Fruit fly (Drosophila melanogaster) whole organism, embryonic: ENCODE results near the gene CG12010.
A peak's percentile ranks its signal among the peaks of the same experiment; 100 is the strongest.

Experiments
- Atf3 ChIP-seq: fragments of 200-800 bp; sonication (Bioruptor generic); optimal IDR thresholded peaks from 3 replicates; lab custom pipeline; 2016; ENCODE audit warnings: missing biosample characterization, missing genetic modification characterization
- B-H2 ChIP-seq: fragments of 200-800 bp; sonication (Bioruptor generic); optimal IDR thresholded peaks from 2 replicates; lab custom pipeline; 2018; ENCODE audit warnings: missing biosample characterization, mild to moderate bottlenecking, missing genetic modification characterization
- Bteb2 ChIP-seq: fragments of 200-800 bp; sonication (Bioruptor generic); optimal IDR thresholded peaks from 2 replicates; lab custom pipeline; 2016; ENCODE audit warnings: missing biosample characterization, missing genetic modification characterization
- CG10147 ChIP-seq: fragments of 200-800 bp; sonication (Bioruptor generic); optimal IDR thresholded peaks from 2 replicates; lab custom pipeline; 2019; ENCODE audit warnings: missing biosample characterization, mild to moderate bottlenecking, missing genetic modification characterization, moderate library complexity
- CG10431 ChIP-seq: fragments of 200-800 bp; sonication (Bioruptor generic); optimal IDR thresholded peaks from 3 replicates; lab custom pipeline; 2018; ENCODE audit warnings: missing biosample characterization, mild to moderate bottlenecking, missing genetic modification characterization
- CG11085 ChIP-seq: fragments of 200-800 bp; sonication (Bioruptor generic); IDR thresholded peaks from 2 replicates; pipeline ENCODE4 v1.3.6; 2022; ENCODE audit warnings: missing biosample characterization, missing genetic modification characterization
- CG11093 ChIP-seq: fragments of 200-800 bp; sonication (Bioruptor generic); IDR thresholded peaks from 3 replicates; pipeline ENCODE4 v1.3.6; 2022; ENCODE audit warnings: missing biosample characterization, missing genetic modification characterization
- CG13424 ChIP-seq: fragments of 200-800 bp; sonication (Bioruptor generic); optimal IDR thresholded peaks from 2 replicates; lab custom pipeline; 2019; ENCODE audit warnings: missing biosample characterization, mild to moderate bottlenecking, missing genetic modification characterization, moderate library complexity
- CG15011 ChIP-seq: fragments of 200-800 bp; sonication (Bioruptor generic); optimal IDR thresholded peaks from 3 replicates; lab custom pipeline; 2018; ENCODE audit warnings: missing biosample characterization, mild to moderate bottlenecking, missing genetic modification characterization
- CG1603 ChIP-seq: fragments of 200-800 bp; sonication (Bioruptor generic); optimal IDR thresholded peaks from 2 replicates; lab custom pipeline; 2019; ENCODE audit warnings: missing biosample characterization, mild to moderate bottlenecking, missing genetic modification characterization, moderate library complexity
- CG16813 ChIP-seq: fragments of 200-800 bp; sonication (Bioruptor generic); IDR thresholded peaks from 3 replicates; pipeline ENCODE4 v1.3.6; 2022; ENCODE audit warnings: missing biosample characterization, missing genetic modification characterization; ENCODE audit not compliant: partially characterized antibody
- CG2120 ChIP-seq: fragments of 200-800 bp; sonication (Bioruptor generic); optimal IDR thresholded peaks from 3 replicates; lab custom pipeline; 2016; ENCODE audit warnings: missing biosample characterization, missing genetic modification characterization
- CG2875 ChIP-seq: fragments of 200-800 bp; sonication (Bioruptor generic); optimal IDR thresholded peaks from 2 replicates; lab custom pipeline; 2017; ENCODE audit warnings: missing biosample characterization, mild to moderate bottlenecking, missing genetic modification characterization, missing genetic modification reagents
- CG30431 ChIP-seq: fragments of 200-800 bp; sonication (Bioruptor generic); optimal IDR thresholded peaks from 2 replicates; lab custom pipeline; 2017; ENCODE audit warnings: missing biosample characterization, missing genetic modification characterization
- CG4328 ChIP-seq: fragments of 200-800 bp; sonication (Bioruptor generic); optimal IDR thresholded peaks from 3 replicates; lab custom pipeline; 2017; ENCODE audit warnings: missing biosample characterization, missing genetic modification reagents, missing genetic modification characterization
- CG43689 ChIP-seq: fragments of 200-800 bp; sonication (Bioruptor generic); IDR thresholded peaks from 2 replicates; pipeline ENCODE4 v1.3.6; 2022; ENCODE audit warnings: missing biosample characterization, missing genetic modification characterization
- CG4404 ChIP-seq: fragments of 200-800 bp; sonication (Bioruptor generic); IDR thresholded peaks from 2 replicates; pipeline ENCODE4 v1.3.6; 2022; ENCODE audit warnings: missing biosample characterization, missing genetic modification characterization
- CG8388 ChIP-seq: fragments of 200-800 bp; sonication (Bioruptor generic); optimal IDR thresholded peaks from 2 replicates; lab custom pipeline; 2019; ENCODE audit warnings: missing biosample characterization, mild to moderate bottlenecking, missing genetic modification characterization, moderate library complexity
- CG8765 ChIP-seq: fragments of 200-800 bp; sonication (Bioruptor generic); IDR thresholded peaks from 2 replicates; pipeline ENCODE4 v1.3.6; 2022; ENCODE audit warnings: missing biosample characterization, missing genetic modification characterization
- CG9797 ChIP-seq: fragments of 200-800 bp; sonication (Bioruptor generic); optimal IDR thresholded peaks from 3 replicates; lab custom pipeline; 2018; ENCODE audit warnings: missing biosample characterization, mild to moderate bottlenecking, missing genetic modification characterization
- CTCF ChIP-seq: fragments of 200-800 bp; sonication (Bioruptor generic); optimal IDR thresholded peaks from 2 replicates; lab custom pipeline; 2017; ENCODE audit warnings: missing biosample characterization, mild to moderate bottlenecking, missing genetic modification characterization, moderate library complexity
- CoRest ChIP-seq: fragments of 200-800 bp; sonication (Bioruptor generic); optimal IDR thresholded peaks from 3 replicates; lab custom pipeline; 2018; ENCODE audit warnings: missing biosample characterization, mild to moderate bottlenecking, missing genetic modification characterization, moderate library complexity
- Deaf1 ChIP-seq: fragments of 200-800 bp; optimal IDR thresholded peaks from 3 replicates; lab custom pipeline; 2019; ENCODE audit warnings: missing biosample characterization, mild to moderate bottlenecking, missing genetic modification characterization, moderate library complexity
- HLH3B ChIP-seq: fragments of 200-800 bp; sonication (Bioruptor generic); IDR thresholded peaks from 2 replicates; pipeline ENCODE4 v1.3.6; 2022; ENCODE audit warnings: missing biosample characterization, missing genetic modification characterization
- HmgD ChIP-seq: fragments of 200-800 bp; sonication (Bioruptor generic); optimal IDR thresholded peaks from 3 replicates; lab custom pipeline; 2016; ENCODE audit warnings: missing biosample characterization, missing genetic modification characterization
- MTF-1 ChIP-seq: fragments of 200-800 bp; sonication (Bioruptor generic); optimal IDR thresholded peaks from 2 replicates; lab custom pipeline; 2018; ENCODE audit warnings: missing biosample characterization, mild to moderate bottlenecking, missing genetic modification characterization, borderline replicate concordance
- Meics ChIP-seq: fragments of 200-800 bp; sonication (Bioruptor generic); optimal IDR thresholded peaks from 2 replicates; lab custom pipeline; 2017; ENCODE audit warnings: missing biosample characterization, mild to moderate bottlenecking, missing genetic modification characterization
- NfI ChIP-seq: fragments of 200-800 bp; sonication (Bioruptor generic); optimal IDR thresholded peaks from 3 replicates; lab custom pipeline; 2018; ENCODE audit warnings: missing biosample characterization, mild to moderate bottlenecking, missing genetic modification characterization, moderate library complexity
- Stat92E ChIP-seq, 3 experiments: fragments of >200 bp in 2 of 3; fragments of 200-800 bp in 1 of 3; sonication (Bioruptor generic) in 1 of 3; optimal IDR thresholded peaks; 2 replicates each; lab custom pipeline; 2017 to 2019; ENCODE audit warnings: missing biosample characterization in 3 of 3, missing genetic modification characterization in 3 of 3, mild to moderate bottlenecking in 1 of 3, moderate library complexity in 1 of 3
- aop ChIP-seq: fragments of 200-800 bp; sonication (Bioruptor generic); IDR thresholded peaks from 2 replicates; pipeline ENCODE4 v1.3.6; 2022; ENCODE audit warnings: missing biosample characterization, missing genetic modification characterization
- ap ChIP-seq: fragments of 200-800 bp; sonication (Bioruptor generic); IDR thresholded peaks from 2 replicates; pipeline ENCODE4 v1.3.6; 2022; ENCODE audit warnings: missing biosample characterization, missing genetic modification characterization
- ato ChIP-seq: fragments of 200-800 bp; sonication (Bioruptor generic); IDR thresholded peaks from 2 replicates; pipeline ENCODE4 v1.3.6; 2022; ENCODE audit warnings: missing biosample characterization, missing genetic modification characterization; ENCODE audit not compliant: partially characterized antibody
- bab2 ChIP-seq: fragments of 200-800 bp; sonication (Bioruptor generic); optimal IDR thresholded peaks from 2 replicates; lab custom pipeline; 2016; ENCODE audit warnings: missing biosample characterization, missing genetic modification characterization
- dmrt99B ChIP-seq: fragments of 200-800 bp; sonication (Bioruptor generic); optimal IDR thresholded peaks from 2 replicates; lab custom pipeline; 2018; ENCODE audit warnings: missing biosample characterization, mild to moderate bottlenecking, missing genetic modification characterization, moderate library complexity
- dysf ChIP-seq: fragments of 200-800 bp; sonication (Bioruptor generic); IDR thresholded peaks from 3 replicates; pipeline ENCODE4 v1.3.6; 2022; ENCODE audit warnings: missing biosample characterization, missing genetic modification characterization
- fd3F ChIP-seq: fragments of 200-800 bp; sonication (Bioruptor generic); optimal IDR thresholded peaks from 2 replicates; lab custom pipeline; 2018; ENCODE audit warnings: missing biosample characterization, mild to moderate bottlenecking, missing genetic modification characterization, moderate library complexity
- grau ChIP-seq: fragments of 200-800 bp; optimal IDR thresholded peaks from 3 replicates; lab custom pipeline; 2019; ENCODE audit warnings: missing biosample characterization, mild to moderate bottlenecking, missing genetic modification characterization, moderate library complexity
- gro ChIP-seq: fragments of 200-800 bp; sonication (Bioruptor generic); optimal IDR thresholded peaks from 2 replicates; lab custom pipeline; 2016; ENCODE audit warnings: missing biosample characterization, missing genetic modification characterization
- lmd ChIP-seq: fragments of 200-800 bp; sonication (Bioruptor generic); IDR thresholded peaks from 2 replicates; pipeline ENCODE4 v1.3.6; 2022; ENCODE audit warnings: missing biosample characterization, missing genetic modification characterization
- prd ChIP-seq, 3 experiments: fragments of >200 bp in 2 of 3; fragments of 200-800 bp in 1 of 3; sonication (Bioruptor generic) in 1 of 3; optimal IDR thresholded peaks in 2 of 3; IDR thresholded peaks in 1 of 3; 2 replicates in 2 of 3; 3 replicates in 1 of 3; pipeline versions ENCODE4 v1.3.6 to Lab custom; 2017 to 2022; ENCODE audit warnings: missing biosample characterization in 1 of 3, missing genetic modification characterization in 1 of 3
- pum ChIP-seq: fragments of 200-800 bp; sonication (Bioruptor generic); optimal IDR thresholded peaks from 2 replicates; lab custom pipeline; 2016; ENCODE audit warnings: missing biosample characterization, missing genetic modification characterization
- sc ChIP-seq, 3 experiments: fragments of >200 bp in 2 of 3; fragments of 200-800 bp in 1 of 3; sonication (Bioruptor generic) in 1 of 3; optimal IDR thresholded peaks; 2 replicates in 2 of 3; 3 replicates in 1 of 3; lab custom pipeline; 2017; ENCODE audit warnings: mild to moderate bottlenecking in 1 of 3, missing biosample characterization in 1 of 3, missing genetic modification characterization in 1 of 3, missing genetic modification reagents in 1 of 3
- sd ChIP-seq: fragments of 200-800 bp; sonication (Bioruptor generic); optimal IDR thresholded peaks from 3 replicates; lab custom pipeline; 2018; ENCODE audit warnings: missing biosample characterization, mild to moderate bottlenecking, missing genetic modification characterization, moderate library complexity
- stc ChIP-seq: fragments of 200-800 bp; sonication (Bioruptor generic); IDR thresholded peaks from 2 replicates; pipeline ENCODE4 v1.3.6; 2022; ENCODE audit warnings: missing biosample characterization, missing genetic modification characterization
- tin ChIP-seq: fragments of 200-800 bp; sonication (Bioruptor generic); optimal IDR thresholded peaks from 3 replicates; lab custom pipeline; 2016; ENCODE audit warnings: missing biosample characterization, missing genetic modification characterization
- tx ChIP-seq: fragments of 200-800 bp; sonication (Bioruptor generic); optimal IDR thresholded peaks from 2 replicates; lab custom pipeline; 2016; ENCODE audit warnings: missing biosample characterization, missing genetic modification characterization
- wek ChIP-seq: fragments of 200-800 bp; sonication (Bioruptor generic); optimal IDR thresholded peaks from 3 replicates; lab custom pipeline; 2018; ENCODE audit warnings: missing biosample characterization, mild to moderate bottlenecking, missing genetic modification characterization, moderate library complexity

CG12010 gene

dm6 chr3L:3380225-3381043, 6.4 kb downstream of the CG12010 start (continued):
- TF ChIP-seq HmgD (GFP tag; lab: Kevin White, UChicago) (no peak), wek (GFP tag; lab: Kevin White, UChicago) (no peak), CG4328 (no peak), CG11085 (no peak), aop (no peak), fd3F (no peak), CG2875 (peak; percentile 45), stc (GFP tag; lab: Robert Waterston, UW) (peak; percentile 22; the same call in 1 of the 2 replicates), Atf3 (no peak), sd (tag; lab: Kevin White, UChicago) (peak; percentile 29), CG2120 (no peak), pum (GFP tag; lab: Kevin White, UChicago) (peak; percentile 16), lmd (GFP tag; lab: Robert Waterston, UW) (peak; percentile 51; the same call in 1 of the 2 replicates), Stat92E (GFP tag; optimal IDR thresholded peaks at IDR 0.05; lab: Kevin White, UChicago) (peak in 1 of 3 experiments; percentile 51), sc (optimal IDR thresholded peaks at IDR 0.05; lab: Kevin White, UChicago) (no peak), sc (GFP tag; optimal IDR thresholded peaks at IDR 0.05; lab: Kevin White, UChicago) (peak; percentile 13), tin (GFP tag; lab: Kevin White, UChicago) (peak; percentile 43), B-H2 (GFP tag; lab: Kevin White, UChicago) (no peak), CG8388 (GFP tag; lab: Kevin White, UChicago) (peak; percentile 44), CG16813 (GFP tag; lab: Robert Waterston, UW) (no peak), bab2 (GFP tag; lab: Kevin White, UChicago) (no peak), CG4404 (no peak), Bteb2 (GFP tag; lab: Kevin White, UChicago) (no peak), CG10431 (GFP tag; lab: Kevin White, UChicago) (no peak), dysf (GFP tag; lab: Robert Waterston, UW) (peak; percentile 45; the same call in 1 of the 3 replicates), CG9797 (GFP tag; lab: Kevin White, UChicago) (no peak), CTCF (GFP tag; lab: Kevin White, UChicago) (no peak)

DNA sequence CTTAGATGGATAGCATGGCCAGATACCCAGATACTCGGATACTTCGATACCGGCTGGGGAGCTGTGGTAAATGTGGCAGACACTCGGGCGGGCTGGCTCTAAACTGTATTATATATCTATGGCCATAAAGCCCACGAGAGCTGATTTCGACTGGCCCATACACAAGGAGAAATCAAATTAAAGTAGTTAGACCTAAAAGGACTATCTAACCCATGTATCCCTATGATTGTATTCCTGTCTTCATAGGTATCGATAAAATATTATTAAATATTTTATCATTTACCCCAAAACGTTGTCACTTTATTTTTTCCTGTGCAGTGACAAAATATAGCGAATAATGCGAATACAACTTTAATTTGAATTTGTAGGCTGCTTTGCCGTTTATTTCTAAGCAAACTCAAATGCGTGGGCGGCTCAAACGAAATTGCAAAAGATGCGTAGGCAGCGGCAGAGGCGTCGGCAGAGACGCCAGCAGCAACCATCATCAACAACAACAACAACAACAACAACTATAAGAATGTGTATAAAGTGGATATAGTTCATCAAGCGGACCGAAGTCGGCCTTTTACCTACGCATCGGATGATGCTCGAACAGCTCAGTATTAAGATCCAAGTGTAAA, 7.9 kb downstream of the CG12010 start:
- TF ChIP-seq CG10147 (GFP tag; lab: Kevin White, UChicago) (peak; percentile 54), HLH3B (GFP tag; lab: Robert Waterston, UW) (peak; percentile 75), dmrt99B (tag; lab: Kevin White, UChicago) (peak; percentile 52), gro (no peak), Deaf1 (tag; lab: Kevin White, UChicago) (no peak), CG43689 (GFP tag; lab: Robert Waterston, UW) (peak; percentile 31; the same call in 1 of the 2 replicates), NfI (peak; percentile 11), CG1603 (tag; lab: Kevin White, UChicago) (peak; percentile 63), ato (GFP tag; lab: Robert Waterston, UW) (no peak), prd (optimal IDR thresholded peaks at IDR 0.05; lab: Kevin White, UChicago) (no peak), prd (GFP tag; IDR thresholded peaks at IDR 0.05; lab: Robert Waterston, UW) (peak; percentile 60; the same call in 2 of the 3 replicates), tx (GFP tag; lab: Kevin White, UChicago) (no peak), CG30431 (GFP tag; lab: Kevin White, UChicago) (no peak), CG15011 (GFP tag; lab: Kevin White, UChicago) (no peak), CG13424 (tag; lab: Kevin White, UChicago) (peak; percentile 44), CG8765 (GFP tag; lab: Robert Waterston, UW) (peak; percentile 39), ap (peak; percentile 28; the same call in 1 of the 2 replicates), CoRest (tag; lab: Kevin White, UChicago) (peak; percentile 27), grau (tag; lab: Kevin White, UChicago) (peak; percentile 44), MTF-1 (GFP tag; lab: Kevin White, UChicago) (no peak), Meics (GFP tag; lab: Kevin White, UChicago) (no peak), CG11093 (0 out of 3 replicates have a peak, but pooled peaks have one; percentile 16)
